Worm (Caenorhabditis elegans) whole organism, L2 larva: ENCODE measurements around the gene H12D21.11.

ENCODE experiments used
- alr-1 ChIP-seq: fragments of 150-350 bp; optimal IDR thresholded peaks from 2 replicates; lab custom pipeline; 2014; ENCODE audit warnings: missing biosample characterization, missing genetic modification characterization
- blmp-1 ChIP-seq: sonication (generic microtip); optimal IDR thresholded peaks from 2 replicates; lab custom pipeline; 2017; ENCODE audit warnings: missing genetic modification characterization, mild to moderate bottlenecking, missing compliant biosample characterization, antibody characterized with exemption, moderate library complexity; ENCODE audit not compliant: insufficient read depth
- ceh-82 ChIP-seq: fragments of 150-350 bp; optimal IDR thresholded peaks from 2 replicates; lab custom pipeline; 2014; ENCODE audit warnings: missing biosample characterization, missing genetic modification characterization
- mdl-1 ChIP-seq, 2 experiments: fragments of 150-350 bp in 1 of 2; sonication (generic microtip) in 1 of 2; optimal IDR thresholded peaks; 2 replicates each; lab custom pipeline; 2017; ENCODE audit warnings: missing biosample characterization in 2 of 2, missing genetic modification characterization in 2 of 2
- nhr-11 ChIP-seq: fragments of 150-350 bp; optimal IDR thresholded peaks from 2 replicates; lab custom pipeline; 2014; ENCODE audit warnings: missing biosample characterization, missing genetic modification characterization
- sma-9 ChIP-seq, 2 experiments: fragments of 150-350 bp in 1 of 2; sonication (generic microtip) in 1 of 2; optimal IDR thresholded peaks; 2 replicates each; lab custom pipeline; 2014 to 2016; ENCODE audit warnings: missing genetic modification characterization in 2 of 2, mild to moderate bottlenecking in 1 of 2, missing biosample characterization in 1 of 2, missing compliant biosample characterization in 1 of 2, missing genetic modification reagents in 1 of 2, moderate library complexity in 1 of 2
- snpc-4 ChIP-seq: fragments of 150-350 bp; optimal IDR thresholded peaks from 2 replicates; lab custom pipeline; 2014; ENCODE audit warnings: missing biosample characterization, missing genetic modification characterization
- ztf-11 ChIP-seq: sonication (generic microtip); optimal IDR thresholded peaks from 2 replicates; lab custom pipeline; 2017; ENCODE audit warnings: missing biosample characterization, missing genetic modification characterization

DNA sequence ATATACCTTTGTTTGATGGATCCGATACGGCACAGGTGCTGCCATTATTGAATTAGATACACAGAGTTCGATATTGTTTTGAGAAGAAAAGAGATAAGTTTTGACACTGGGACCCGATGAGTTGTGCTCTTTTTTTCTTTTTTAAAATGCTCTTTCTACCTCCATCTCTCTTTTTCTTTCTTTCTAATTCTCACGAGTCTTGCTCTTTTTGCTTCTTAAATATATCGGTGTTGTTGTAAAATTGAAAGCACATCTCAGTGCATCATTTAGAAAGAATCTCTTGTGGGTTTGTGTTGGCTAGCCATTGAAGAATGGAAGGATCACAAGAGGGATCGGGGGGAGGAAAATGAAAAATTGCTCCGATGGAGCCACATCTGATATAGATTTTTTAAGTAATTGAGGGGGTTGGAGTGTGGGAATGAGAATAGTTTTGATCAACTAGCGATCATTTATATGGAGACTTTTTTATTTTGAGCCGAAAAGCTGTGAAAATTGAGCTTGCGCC lies 6.3 kb upstream of the H12D21.11 start, which contains the start of gene H12D21.9:
- TF ChIP-seq ceh-82 (tag; lab: Kevin White, UChicago) (no peak), alr-1 (tag; lab: Kevin White, UChicago) (no peak), nhr-11 (no peak), snpc-4 (no peak), sma-9 (GFP tag; optimal IDR thresholded peaks at IDR 0.05; lab: Kevin White, UChicago) (no peak), sma-9 (tag; optimal IDR thresholded peaks at IDR 0.05; lab: Kevin White, UChicago) (no peak), blmp-1 (tag; lab: Kevin White, UChicago) (no peak), ztf-11 (tag; lab: Kevin White, UChicago) (no peak), mdl-1 (tag; optimal IDR thresholded peaks at IDR 0.05; lab: Kevin White, UChicago) (no peak)
